Fruit fly (Drosophila melanogaster): ENCODE results near the gene Klc.

Klc gene

DNA sequence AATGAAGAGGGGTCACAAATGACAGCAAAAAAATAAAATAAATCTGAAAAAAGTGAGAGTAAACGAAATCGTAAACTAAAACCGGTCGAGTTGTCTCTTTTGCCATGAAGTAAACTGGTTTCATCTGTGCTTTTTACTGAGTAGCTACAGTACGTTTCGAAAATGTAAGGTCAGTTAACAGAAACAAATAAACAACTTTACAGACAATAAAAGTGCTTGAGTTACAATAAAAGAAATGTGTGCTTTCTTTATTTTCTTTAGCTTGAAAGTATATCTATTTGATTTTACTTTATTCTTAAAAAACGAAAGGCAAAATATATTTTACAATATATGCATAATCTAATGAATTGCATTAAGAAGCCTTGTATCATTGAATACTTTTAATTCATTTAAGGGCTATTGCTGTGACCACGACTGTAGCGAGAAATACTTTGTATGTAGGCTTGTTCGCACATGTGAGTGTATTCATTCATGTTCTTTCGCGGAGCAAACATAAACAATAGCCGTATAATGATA is 43.1 kb upstream of the Klc start (continued):
- TF ChIP-seq CG32532 (GFP tag; IDR thresholded peaks at IDR 0.05) (peak; percentile 62), Ssrp (tag; optimal IDR thresholded peaks at IDR 0.05) (peak; percentile 40), nerfin-1 (tag; optimal IDR thresholded peaks at IDR 0.05) (peak; percentile 54), hkb (optimal IDR thresholded peaks at IDR 0.05) (no peak), hkb (GFP tag; IDR thresholded peaks at IDR 0.05) (peak; percentile 69), Dip3 (GFP tag; optimal IDR thresholded peaks at IDR 0.05) (peak; percentile 36), Pdp1 (GFP tag; optimal IDR thresholded peaks at IDR 0.05) (peak; percentile 14 to 62), CG9876 (GFP tag; optimal IDR thresholded peaks at IDR 0.05) (no peak), CG6854 (GFP tag; optimal IDR thresholded peaks at IDR 0.05) (peak; percentile 49), ind (GFP tag; optimal IDR thresholded peaks at IDR 0.05) (peak; percentile 63), pfk (GFP tag; optimal IDR thresholded peaks at IDR 0.05) (no peak), sqz (GFP tag; optimal IDR thresholded peaks at IDR 0.05) (peak; percentile 82), CG15601 (tag; optimal IDR thresholded peaks at IDR 0.05) (peak; percentile 41), lilli (GFP tag; optimal IDR thresholded peaks at IDR 0.05) (peak; percentile 60), dpn (GFP tag; optimal IDR thresholded peaks at IDR 0.05) (peak; percentile 49 to 55), CG7372 (GFP tag; IDR thresholded peaks at IDR 0.05) (0 out of 2 replicates have a peak, but pooled peaks have one; percentile 40), CG11085 (GFP tag; IDR thresholded peaks at IDR 0.05) (no peak), CG4707 (GFP tag; optimal IDR thresholded peaks at IDR 0.05) (no peak), Sox100B (GFP tag; optimal IDR thresholded peaks at IDR 0.05) (peak; percentile 74), kay (GFP tag; optimal IDR thresholded peaks at IDR 0.05) (peak; percentile 8), CG16779 (GFP tag; IDR thresholded peaks at IDR 0.05) (no peak), CG3847 (GFP tag; IDR thresholded peaks at IDR 0.05) (peak; percentile 47), nau (GFP tag; optimal IDR thresholded peaks at IDR 0.05) (peak; percentile 36), CG10147 (GFP tag; optimal IDR thresholded peaks at IDR 0.05) (peak; percentile 75), bsh (GFP tag; optimal IDR thresholded peaks at IDR 0.05) (peak; percentile 58 to 69), PHDP (tag; optimal IDR thresholded peaks at IDR 0.05) (peak; percentile 79), rib (GFP tag; IDR thresholded peaks at IDR 0.05) (no peak), CG11696 (GFP tag; IDR thresholded peaks at IDR 0.05) (peak; percentile 78), CG12071 (GFP tag; optimal IDR thresholded peaks at IDR 0.05) (peak; percentile 6), CG10654 (GFP tag; optimal IDR thresholded peaks at IDR 0.05) (peak; percentile 25), shn (GFP tag; optimal IDR thresholded peaks at IDR 0.05) (no peak), dmrt11E (tag; optimal IDR thresholded peaks at IDR 0.05) (peak; percentile 24), Fer2 (tag; optimal IDR thresholded peaks at IDR 0.05) (peak; percentile 33), CG9727 (GFP tag; optimal IDR thresholded peaks at IDR 0.05) (peak; percentile 52), CG7839 (tag; optimal IDR thresholded peaks at IDR 0.05) (peak; percentile 78), fd3F (GFP tag; optimal IDR thresholded peaks at IDR 0.05) (peak; percentile 39), CG16815 (GFP tag; optimal IDR thresholded peaks at IDR 0.05) (no peak), CG3281 (GFP tag; optimal IDR thresholded peaks at IDR 0.05) (peak; percentile 72), pum (GFP tag; optimal IDR thresholded peaks at IDR 0.05) (peak; percentile 51), esg (GFP tag; conservative IDR thresholded peaks at IDR 0.05) (0 out of 2 replicates have a peak, but pooled peaks have one; percentile 18), otp (GFP tag; IDR thresholded peaks at IDR 0.05) (no peak), CG5245 (GFP tag; optimal IDR thresholded peaks at IDR 0.05) (peak; percentile 10), CG17568 (GFP tag; optimal IDR thresholded peaks at IDR 0.05) (peak; percentile 53), bowl (GFP tag; IDR thresholded peaks at IDR 0.05) (no peak), Oli (tag; optimal IDR thresholded peaks at IDR 0.05) (peak; percentile 59), CG12219 (GFP tag; optimal IDR thresholded peaks at IDR 0.05) (peak; percentile 63), HLH3B (GFP tag; IDR thresholded peaks at IDR 0.05) (no peak; the same call in 1 of the 2 replicates), al (GFP tag; IDR thresholded peaks at IDR 0.05) (0 out of 2 replicates have a peak, but pooled peaks have one; percentile 31), CG7963 (GFP tag; IDR thresholded peaks at IDR 0.05; ENCODE audit: partially characterized antibody) (no peak), run (tag; optimal IDR thresholded peaks at IDR 0.05) (peak; percentile 64)
